Worm (Caenorhabditis elegans) whole organism, midembryonic: ENCODE measurements around the gene smut-1.
"Not testable (repeated sequence)": the region's sequence is repeated elsewhere in the genome, so short reads cannot be mapped to it uniquely, and the experiment has no call there.

Experiments used
- T22C8.4 ChIP-seq: fragments of 200-800 bp; sonication (Bioruptor generic); IDR thresholded peaks from 2 replicates; pipeline ENCODE4 v1.3.6; 2022; ENCODE audit warnings: missing genetic modification characterization, missing compliant biosample characterization
- cog-1 ChIP-seq: sonication (generic microtip); optimal IDR thresholded peaks from 2 replicates; lab custom pipeline; 2016; ENCODE audit warnings: missing genetic modification characterization, missing compliant biosample characterization
- flt-1 ChIP-seq: fragments of 200-800 bp; sonication (Bioruptor generic); IDR thresholded peaks from 2 replicates; pipeline ENCODE4 v1.3.6; 2022; ENCODE audit warnings: missing genetic modification characterization, missing compliant biosample characterization
- klf-2 ChIP-seq: fragments of 200-800 bp; sonication (Bioruptor generic); conservative IDR thresholded peaks from 2 replicates; pipeline ENCODE4 v1.3.6; 2022; ENCODE audit warnings: missing genetic modification reagents, missing genetic modification characterization, missing compliant biosample characterization
- med-1 ChIP-seq: sonication (generic microtip); optimal IDR thresholded peaks from 2 replicates; lab custom pipeline; 2017; ENCODE audit warnings: missing genetic modification characterization, mild to moderate bottlenecking, missing compliant biosample characterization, antibody characterized with exemption, missing genetic modification reagents; ENCODE audit not compliant: insufficient read depth
- ref-1 ChIP-seq: fragments of 200-800 bp; sonication (Bioruptor generic); conservative IDR thresholded peaks from 2 replicates; pipeline ENCODE4 v1.3.6; 2022; ENCODE audit warnings: missing genetic modification reagents, missing genetic modification characterization, missing compliant biosample characterization
- tab-1 ChIP-seq: fragments of 200-800 bp; sonication (Bioruptor generic); IDR thresholded peaks from 2 replicates; pipeline ENCODE4 v1.3.6; 2022; ENCODE audit warnings: missing genetic modification characterization, missing compliant biosample characterization
- ztf-23 ChIP-seq: fragments of 200-800 bp; sonication (Bioruptor generic); IDR thresholded peaks from 2 replicates; pipeline ENCODE4 v1.3.6; 2022; ENCODE audit warnings: missing genetic modification reagents, missing genetic modification characterization, missing compliant biosample characterization
- ztf-29 ChIP-seq: fragments of 200-800 bp; sonication (Bioruptor generic); IDR thresholded peaks from 2 replicates; pipeline ENCODE4 v1.3.6; 2022; ENCODE audit warnings: missing genetic modification reagents, missing genetic modification characterization, missing compliant biosample characterization

smut-1 gene

DNA sequence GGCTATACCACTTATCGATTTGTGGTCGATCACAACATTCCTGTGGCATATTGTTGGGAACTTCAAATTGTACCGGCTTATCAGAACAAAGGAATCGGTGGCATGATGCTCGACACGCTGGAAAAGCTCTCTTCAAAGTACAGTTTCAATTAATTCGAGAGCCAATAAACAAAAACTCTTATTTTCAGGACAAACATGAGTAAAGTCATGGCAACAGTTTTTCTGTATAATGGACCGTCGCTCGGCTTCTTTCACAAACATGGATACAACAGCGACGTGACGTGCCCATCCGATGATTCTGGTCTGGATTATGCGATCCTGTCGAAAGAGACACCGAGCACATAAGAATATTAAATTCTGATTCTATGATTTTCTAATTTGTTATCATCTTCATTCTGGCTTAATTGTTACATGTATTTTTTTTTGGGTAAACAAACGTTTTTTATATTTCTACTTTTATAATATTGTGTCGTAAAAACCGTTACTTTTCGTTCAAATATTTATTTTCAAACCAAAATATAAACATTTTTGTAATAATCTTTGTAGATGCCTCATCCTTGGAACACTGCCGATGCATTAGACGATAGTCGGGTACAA is at the start of gene smut-1:
smut-1 (plus strand) TSS at position 547 of the 597 bp plus-strand sequence.
- no peak for TF ChIP-seq ref-1
- TF ChIP-seq cog-1 (tag; lab: Kevin White, UChicago), result no peak

DNA sequence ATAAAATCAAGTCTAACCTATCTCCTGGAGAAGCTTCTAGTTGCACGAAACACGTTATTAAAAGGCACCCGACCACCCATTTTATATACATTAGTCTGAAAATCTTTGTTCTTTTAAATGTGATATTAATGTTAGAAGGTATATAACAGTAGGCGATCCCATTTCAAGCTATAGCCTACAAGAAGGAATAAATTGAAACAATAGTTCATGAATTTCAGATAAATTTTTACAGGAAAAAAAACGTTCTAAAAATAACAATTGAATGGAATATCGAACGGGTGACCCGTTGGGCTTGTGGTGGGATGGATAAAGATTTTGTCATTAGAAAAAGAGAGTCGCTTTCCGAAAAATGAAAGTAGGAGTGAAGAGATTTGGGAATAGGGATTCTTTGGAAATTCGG is 49.1 kb upstream of the smut-1 start, which contains the start of gene pgap-3:
pgap-3 (minus strand) TSS at position 101 of the 400 bp plus-strand sequence.
- TF ChIP-seq cog-1 (tag; lab: Kevin White, UChicago), result no peak

DNA sequence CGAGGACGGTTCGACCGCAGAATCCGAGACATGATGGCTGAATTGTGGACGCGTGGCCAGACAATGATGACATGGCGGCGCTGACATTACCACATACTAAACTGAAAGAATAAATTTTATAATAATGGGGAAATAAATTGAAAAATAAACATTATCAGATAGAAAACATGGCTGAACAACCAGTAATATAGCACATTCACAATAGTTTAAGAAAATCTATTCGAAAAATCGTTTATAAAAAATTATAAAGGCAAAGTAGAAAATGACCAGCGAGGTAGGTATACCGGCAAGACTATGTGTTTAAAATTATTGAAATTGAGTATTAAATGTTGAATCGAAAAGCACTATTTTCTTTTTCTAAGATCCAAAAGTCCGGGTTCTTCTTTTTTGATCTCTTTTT is 45.7 kb upstream of the smut-1 start, which contains the start of gene jamp-1:
jamp-1 (minus strand) TSS at position 101 of the 400 bp plus-strand sequence.
- no peak for TF ChIP-seq ref-1

DNA sequence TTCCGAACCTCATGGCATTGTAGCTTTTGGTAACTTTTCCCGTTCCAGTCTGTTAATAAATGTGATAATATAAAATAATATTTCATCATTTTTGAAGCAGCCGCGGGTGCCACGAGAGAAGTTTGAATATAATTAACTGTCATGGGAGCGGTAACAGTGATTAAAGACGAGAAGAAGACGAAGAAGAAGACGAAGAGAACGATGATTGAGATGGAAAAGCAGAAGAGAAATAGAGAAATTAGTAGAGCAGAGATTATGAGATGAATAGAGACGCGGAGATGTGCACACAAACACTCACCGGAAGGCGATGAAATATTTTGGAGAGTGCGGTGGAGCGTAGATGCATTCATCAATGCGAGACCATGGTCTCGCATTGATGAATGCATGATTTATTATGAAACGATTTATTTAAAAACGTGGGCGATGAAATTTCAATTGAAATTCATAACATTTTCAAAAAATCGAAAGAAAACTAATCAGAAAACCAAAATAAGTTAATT is 43.7 kb upstream of the smut-1 start, which contains the start of gene seip-1:
seip-1 (minus strand) TSS at position 51 of the 500 bp plus-strand sequence.
- peak; percentile 69 for TF ChIP-seq flt-1 (GFP tag; lab: Robert Waterston, UW)
- TF ChIP-seq cog-1 (tag; lab: Kevin White, UChicago), result peak; percentile 73
- no peak for TF ChIP-seq ref-1
- TF ChIP-seq tab-1, result no peak
- TF ChIP-seq T22C8.4 (GFP tag; lab: Robert Waterston, UW), result no peak
- no peak for TF ChIP-seq ztf-29 (GFP tag; lab: Robert Waterston, UW)
- no peak for TF ChIP-seq ztf-23 (GFP tag; lab: Robert Waterston, UW)

DNA sequence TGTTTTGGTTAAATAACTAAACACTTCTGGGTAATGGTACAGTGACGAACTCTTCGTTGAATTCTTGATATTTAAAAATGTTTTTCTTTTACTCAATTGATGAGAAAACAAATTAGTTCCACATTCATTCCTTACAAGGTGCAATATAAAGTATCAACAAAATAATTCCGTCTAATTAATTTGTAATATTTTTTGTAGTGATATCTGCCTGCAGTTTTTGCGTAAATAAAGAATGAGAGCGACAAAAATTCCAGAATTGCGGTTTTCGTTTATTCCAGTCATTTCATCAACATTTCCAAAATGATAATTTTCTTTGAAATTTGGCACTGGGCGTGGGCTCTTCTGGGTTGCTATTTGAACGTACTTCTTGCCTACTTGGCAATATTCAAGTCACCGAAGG is 41.6 kb upstream of the smut-1 start, which contains the start of gene srd-20:
srd-20 (plus strand) TSS at position 301 of the 400 bp plus-strand sequence.
- TF ChIP-seq ztf-23 (GFP tag; lab: Robert Waterston, UW) (no peak), flt-1 (GFP tag; lab: Robert Waterston, UW) (no peak), T22C8.4 (GFP tag; lab: Robert Waterston, UW) (no peak), tab-1 (no peak), klf-2 (GFP tag; lab: Robert Waterston, UW) (no peak), cog-1 (tag; lab: Kevin White, UChicago) (no peak), ztf-29 (GFP tag; lab: Robert Waterston, UW) (no peak), med-1 (GFP tag; lab: Kevin White, UChicago) (no peak), ref-1 (no peak)

DNA sequence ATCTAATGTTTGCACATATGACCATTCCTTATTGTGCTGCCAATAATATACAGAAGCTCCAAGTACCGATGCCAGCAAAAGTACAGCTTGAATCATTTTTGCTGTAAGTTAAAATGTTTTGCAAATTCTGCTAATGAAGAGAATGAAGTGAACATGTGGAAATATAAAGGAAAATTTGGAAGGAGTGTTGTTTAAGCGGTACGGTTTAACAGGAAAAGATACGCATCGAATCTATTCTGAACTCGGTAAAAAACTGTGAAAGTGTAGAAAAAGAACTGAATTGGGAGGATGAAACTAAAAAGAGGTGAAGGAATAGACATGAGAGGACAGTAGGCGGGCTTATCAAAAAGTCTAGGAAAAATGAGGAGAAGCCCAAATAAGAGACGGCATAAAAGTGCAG is 33.6 kb upstream of the smut-1 start, which contains the start of gene Y38A10A.2:
Y38A10A.2 (minus strand) TSS at position 101 of the 400 bp plus-strand sequence.
- TF ChIP-seq ztf-23 (GFP tag; lab: Robert Waterston, UW) (no peak), tab-1 (no peak)

DNA sequence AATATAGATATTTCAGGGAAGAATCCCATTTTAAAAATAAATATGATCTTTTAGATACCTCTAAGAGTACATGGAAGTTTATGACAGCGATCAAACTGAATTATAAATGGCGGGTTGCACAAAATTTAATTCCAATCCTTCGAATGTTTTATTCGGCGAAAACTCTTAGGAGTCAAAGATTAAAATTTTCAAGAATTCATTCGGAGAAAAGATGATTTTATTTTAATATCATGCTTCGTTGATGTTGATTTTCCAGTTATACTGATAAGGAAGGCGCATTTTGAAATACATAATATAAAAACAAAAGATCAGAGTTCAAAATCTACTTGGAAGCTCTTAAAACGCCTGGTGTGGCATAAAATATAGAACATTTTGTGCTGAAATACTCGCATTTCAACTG is 29.8 kb upstream of the smut-1 start, which contains the start of gene srh-10:
srh-10 (minus strand) TSS at position 29 of the 400 bp plus-strand sequence.
- TF ChIP-seq med-1 (GFP tag; lab: Kevin White, UChicago), result no peak

DNA sequence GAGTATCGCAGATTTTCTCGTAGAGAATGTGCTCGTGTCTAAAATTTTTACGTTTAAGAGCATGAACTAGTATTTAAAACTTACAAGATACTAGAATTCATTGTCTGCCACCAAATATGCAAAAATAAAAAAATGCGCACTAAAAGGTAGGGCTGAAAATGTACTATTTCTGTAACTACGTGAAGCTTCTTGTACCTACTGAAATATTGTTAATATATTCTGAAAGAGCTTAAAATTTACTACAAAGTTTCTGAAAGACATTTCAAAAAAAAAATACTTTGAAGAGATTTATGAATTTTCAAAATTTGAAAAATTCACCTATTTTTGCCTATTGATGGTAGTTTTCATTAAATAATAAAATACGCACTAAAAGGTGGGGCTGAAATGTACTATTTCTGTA is 26.9 kb upstream of the smut-1 start, which contains the start of gene fbxa-214:
fbxa-214 (minus strand) TSS at position 101 of the 400 bp plus-strand sequence.
- TF ChIP-seq ztf-23, klf-2, ztf-29 (GFP tag; lab: Robert Waterston, UW): not testable (repeated sequence)

DNA sequence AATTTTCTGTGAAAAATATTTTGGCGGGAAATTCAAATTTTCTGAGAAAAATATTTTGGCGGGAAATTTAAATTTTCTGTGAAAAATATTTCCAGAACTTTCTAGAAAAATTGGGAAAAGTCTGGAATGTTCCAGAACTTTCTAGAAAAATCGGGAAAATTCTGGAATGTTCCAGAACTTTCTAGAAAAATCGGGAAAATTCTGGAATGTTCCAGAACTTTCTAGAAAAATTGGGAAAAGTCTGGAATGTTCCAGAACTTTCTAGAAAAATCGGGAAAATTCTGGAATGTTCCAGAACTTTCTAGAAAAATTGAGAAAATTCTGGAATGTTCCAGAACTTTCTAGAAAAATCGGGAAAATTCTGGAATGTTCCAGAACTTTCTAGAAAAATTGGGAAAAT is 24.7 kb upstream of the smut-1 start:
- 0 out of 2 replicates have a peak, but pooled peaks have one; percentile 9 for TF ChIP-seq flt-1 (GFP tag; lab: Robert Waterston, UW)

DNA sequence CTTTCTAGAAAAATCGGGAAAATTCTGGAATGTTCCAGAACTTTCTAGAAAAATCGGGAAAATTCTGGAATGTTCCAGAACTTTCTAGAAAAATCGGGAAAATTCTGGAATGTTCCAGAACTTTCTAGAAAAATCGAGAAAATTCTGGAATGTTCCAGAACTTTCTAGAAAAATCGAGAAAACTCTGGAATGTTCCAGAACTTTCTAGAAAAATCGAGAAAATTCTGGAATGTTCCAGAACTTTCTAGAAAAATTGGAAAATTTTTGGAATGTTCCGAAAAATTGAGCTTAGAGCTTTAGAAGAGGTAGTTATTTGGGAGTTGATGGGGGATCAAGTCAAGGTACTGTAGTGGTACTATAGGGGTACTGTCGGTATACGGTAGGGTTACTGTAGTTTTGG is 7.9 kb upstream of the smut-1 start:
- peak; percentile 23; the same call in 1 of the 2 replicates for TF ChIP-seq flt-1 (GFP tag; lab: Robert Waterston, UW)

DNA sequence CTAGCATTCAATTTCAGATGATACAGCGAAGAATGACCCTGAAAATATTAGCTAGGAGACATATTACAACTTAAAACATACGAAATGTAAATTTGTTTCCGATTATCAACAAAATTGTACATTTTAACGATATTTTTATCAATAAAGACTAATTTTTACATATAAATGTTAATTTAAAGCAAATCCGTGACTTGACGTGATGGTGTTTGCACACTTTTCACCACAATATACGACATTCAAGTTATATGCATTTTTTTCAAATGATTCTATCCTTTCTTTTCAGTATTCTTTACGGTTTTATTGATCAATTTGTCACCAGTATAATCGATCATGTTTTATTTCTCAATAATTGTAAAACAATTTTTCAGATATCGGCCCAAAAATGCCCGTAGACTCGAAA is 1.1 kb upstream of the smut-1 start, which contains the start of gene Y38A10A.7:
Y38A10A.7 (plus strand) TSS at position 369 of the 400 bp plus-strand sequence.
- TF ChIP-seq med-1 (GFP tag; lab: Kevin White, UChicago) (no peak), ref-1 (no peak), tab-1 (no peak), ztf-23 (GFP tag; lab: Robert Waterston, UW) (no peak), klf-2 (GFP tag; lab: Robert Waterston, UW) (no peak), cog-1 (tag; lab: Kevin White, UChicago) (no peak), flt-1 (GFP tag; lab: Robert Waterston, UW) (no peak), ztf-29 (GFP tag; lab: Robert Waterston, UW) (no peak), T22C8.4 (GFP tag; lab: Robert Waterston, UW) (no peak)

DNA sequence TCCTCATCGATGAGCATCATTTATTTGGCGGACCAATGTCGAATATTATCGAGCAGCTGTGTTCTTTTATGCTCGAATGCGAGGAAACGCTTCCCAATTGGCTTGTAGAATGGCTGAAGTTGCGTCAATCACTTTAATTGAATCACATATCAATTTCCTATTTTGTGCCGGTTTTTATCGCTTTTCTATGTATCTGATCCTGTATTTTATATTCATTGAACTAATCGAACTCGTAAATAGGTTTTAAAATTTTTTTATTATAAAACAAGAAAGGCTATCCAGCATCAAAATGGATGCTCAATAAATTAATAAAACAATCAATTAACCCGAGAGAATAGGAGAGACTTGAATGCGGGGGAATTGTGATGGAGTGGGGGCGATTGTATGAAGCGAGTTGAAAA is 1.9 kb downstream of the smut-1 start:
- peak; percentile 4 for TF ChIP-seq med-1 (GFP tag; lab: Kevin White, UChicago)
- TF ChIP-seq klf-2 (GFP tag; lab: Robert Waterston, UW), result no peak
- TF ChIP-seq flt-1 (GFP tag; lab: Robert Waterston, UW), result 0 out of 2 replicates have a peak, but pooled peaks have one; percentile 27
